Worm (Caenorhabditis elegans): ENCODE data around the gene F09E5.16.
A peak's percentile ranks its signal among the peaks of the same experiment; 100 is the strongest.

Gene F09E5.16

DNA sequence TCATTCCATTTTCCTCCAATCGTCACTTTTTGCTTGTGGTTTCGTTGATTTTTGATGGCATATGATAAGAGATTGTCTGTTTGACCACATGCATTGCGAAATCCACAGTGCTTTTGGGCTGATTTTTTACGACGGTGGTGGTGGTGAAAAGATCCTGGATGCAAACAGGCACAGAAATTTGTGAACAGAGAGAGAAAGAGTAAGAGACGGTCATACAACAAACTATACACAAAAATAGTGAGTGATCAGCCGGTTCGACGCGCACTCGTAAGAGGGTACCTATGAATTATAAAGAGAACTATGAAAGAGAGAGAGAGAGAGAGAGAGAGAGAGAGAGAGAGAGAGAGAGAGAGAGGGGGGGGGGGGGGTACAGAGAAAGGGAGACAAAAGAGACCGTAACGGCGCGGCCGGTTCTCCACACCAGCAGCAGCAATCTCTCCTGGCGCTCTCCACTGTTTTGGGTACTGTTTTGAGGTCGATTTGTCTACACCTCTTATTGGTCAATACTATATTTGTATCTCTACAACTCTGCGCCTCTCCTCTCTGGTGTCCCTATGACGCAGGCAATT lies 43.7 kb downstream of the F09E5.16 start (continued):
- TF ChIP-seq egl-44 (GFP tag; IDR thresholded peaks at IDR 0.05) (no peak), F22D6.2 (tag; optimal IDR thresholded peaks at IDR 0.05) (no peak), C06A6.2 (GFP tag; conservative IDR thresholded peaks at IDR 0.05) (no peak), nhr-27 (tag; optimal IDR thresholded peaks at IDR 0.05) (no peak), bed-2 (GFP tag; IDR thresholded peaks at IDR 0.05) (no peak), T26A5.8 (tag; optimal IDR thresholded peaks at IDR 0.05) (no peak), Y53F4B.3 (GFP tag; IDR thresholded peaks at IDR 0.05) (no peak), aptf-3 (GFP tag; IDR thresholded peaks at IDR 0.05) (no peak), dpl-1 (GFP tag; optimal IDR thresholded peaks at IDR 0.05) (no peak), cebp-1 (GFP tag; IDR thresholded peaks at IDR 0.05) (peak; percentile 91), cebp-1 (tag; optimal IDR thresholded peaks at IDR 0.05) (peak; percentile 97), him-1 (tag; optimal IDR thresholded peaks at IDR 0.05) (no peak), repo-1 (tag; optimal IDR thresholded peaks at IDR 0.05) (no peak), nfyb-1 (GFP tag; IDR thresholded peaks at IDR 0.05) (0 out of 2 replicates have a peak, but pooled peaks have one; percentile 18), lin-54 (GFP tag; optimal IDR thresholded peaks at IDR 0.05) (peak; percentile 31), tbp1 (GFP tag; optimal IDR thresholded peaks at IDR 0.05) (no peak), egl-18 (GFP tag; IDR thresholded peaks at IDR 0.05) (no peak), F39B2.1 (GFP tag; IDR thresholded peaks at IDR 0.05) (no peak), akir-1 (GFP tag; optimal IDR thresholded peaks at IDR 0.05) (no peak), madf-10 (tag; optimal IDR thresholded peaks at IDR 0.05) (no peak), hlh-12 (tag; optimal IDR thresholded peaks at IDR 0.05) (no peak), aptf-2 (GFP tag; conservative IDR thresholded peaks at IDR 0.05) (no peak), pbrm-1 (GFP tag; IDR thresholded peaks at IDR 0.05) (no peak), ceh-40 (GFP tag; IDR thresholded peaks at IDR 0.05) (no peak), F55B11.4 (tag; optimal IDR thresholded peaks at IDR 0.05; ENCODE audit: borderline replicate concordance, insufficient read depth) (no peak), F57C9.4 (tag; optimal IDR thresholded peaks at IDR 0.05) (no peak), ZK185.1 (tag; optimal IDR thresholded peaks at IDR 0.05; ENCODE audit: poor library complexity, severe bottlenecking) (peak; percentile 18), F23B12.7 (tag; optimal IDR thresholded peaks at IDR 0.05; ENCODE audit: insufficient read depth) (no peak), gei-17 (GFP tag; optimal IDR thresholded peaks at IDR 0.05) (peak; percentile 46), ceh-91 (GFP tag; IDR thresholded peaks at IDR 0.05) (no peak), snpc-4 (GFP tag; optimal IDR thresholded peaks at IDR 0.05) (no peak), snpc-4 (tag; optimal IDR thresholded peaks at IDR 0.05) (no peak), nhr-179 (tag; optimal IDR thresholded peaks at IDR 0.05) (no peak), attf-3 (GFP tag; conservative IDR thresholded peaks at IDR 0.05) (no peak), lin-40 (tag; optimal IDR thresholded peaks at IDR 0.05) (peak; percentile 55), zim-3 (tag; optimal IDR thresholded peaks at IDR 0.05) (no peak), ztf-26 (tag; optimal IDR thresholded peaks at IDR 0.05) (peak; percentile 79), let-607 (tag; optimal IDR thresholded peaks at IDR 0.05) (peak in 1 of 2 experiments; percentile 22), somi-1 (GFP tag; optimal IDR thresholded peaks at IDR 0.05) (peak; percentile 25), snpc-1.1 (tag; optimal IDR thresholded peaks at IDR 0.05; ENCODE audit: insufficient read depth) (no peak), dox-1 (GFP tag; IDR thresholded peaks at IDR 0.05) (peak; percentile 76), unc-130 (GFP tag; optimal IDR thresholded peaks at IDR 0.05) (no peak), lsl-1 (GFP tag; optimal IDR thresholded peaks at IDR 0.05) (no peak), ets-4 (GFP tag; optimal IDR thresholded peaks at IDR 0.05) (no peak), rpc-1 (optimal IDR thresholded peaks at IDR 0.05) (no peak), rpc-1 (tag; optimal IDR thresholded peaks at IDR 0.05) (no peak), xnd-1 (tag; optimal IDR thresholded peaks at IDR 0.05) (no peak), pha-4 (tag; optimal IDR thresholded peaks at IDR 0.05) (no peak), nhr-120 (GFP tag; IDR thresholded peaks at IDR 0.05) (no peak)
